Fruit fly (Drosophila melanogaster): Measurements from ENCODE around the gene IM33.

DNA sequence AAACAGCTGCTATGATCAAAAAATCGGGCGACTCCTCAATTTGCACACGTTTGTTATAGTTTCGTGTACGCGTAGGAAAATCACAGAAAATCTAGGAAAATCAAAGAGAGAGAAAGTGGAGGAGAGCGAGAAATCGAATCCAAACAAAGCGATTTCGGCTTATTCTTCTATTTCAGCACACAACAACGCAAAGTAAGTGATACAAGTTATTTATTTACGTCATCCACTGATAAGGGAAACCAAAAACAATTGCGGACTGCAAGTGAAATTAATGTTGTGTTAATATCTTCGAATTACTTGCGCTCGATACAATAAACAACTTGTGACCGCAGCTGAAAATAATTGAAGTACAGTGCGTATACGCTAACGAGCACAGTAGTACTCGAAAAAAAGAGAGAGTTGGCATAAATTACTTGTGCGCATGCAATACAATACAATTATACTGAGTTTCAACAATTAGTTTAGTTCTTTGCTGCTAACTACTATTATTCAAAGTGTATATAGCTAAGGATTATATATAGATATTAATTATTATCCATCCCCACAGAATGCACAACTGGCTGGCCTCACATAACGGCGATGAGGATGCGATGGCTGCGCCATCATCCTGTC, 17.2 kb upstream of the IM33 start:
- TF ChIP-seq Pif1A (GFP tag; optimal IDR thresholded peaks at IDR 0.05) (no peak), rn (GFP tag; IDR thresholded peaks at IDR 0.05) (no peak), Ets98B (GFP tag; IDR thresholded peaks at IDR 0.05) (no peak; the same call in 1 of the 2 replicates), Snoo (tag; optimal IDR thresholded peaks at IDR 0.05) (no peak)

Measured in whole organism, pupa.